Fruit fly (Drosophila melanogaster): ENCODE measurements around the gene dsx-c73A.

dm6 chr3L:16493717-16494116 lies 42.0 kb upstream of the dsx-c73A start:
- TF ChIP-seq CTCF (optimal IDR thresholded peaks at IDR 0.05) (peak; percentile 14), CG8478 (optimal IDR thresholded peaks at IDR 0.05) (no peak)

Measured in S2 (cell line).